Worm (Caenorhabditis elegans) whole organism, young adult: ENCODE measurements around the gene F08F8.6.

Experiments used
- attf-3 ChIP-seq: fragments of 200-800 bp; sonication (Bioruptor generic); conservative IDR thresholded peaks from 2 replicates; pipeline ENCODE4 v1.3.6; 2022; ENCODE audit warnings: missing genetic modification reagents, missing genetic modification characterization, missing compliant biosample characterization
- ceh-40 ChIP-seq: fragments of 200-800 bp; sonication (Bioruptor generic); IDR thresholded peaks from 2 replicates; pipeline ENCODE4 v1.3.6; 2022; ENCODE audit warnings: missing genetic modification characterization, missing compliant biosample characterization
- mes-4 ChIP-seq: sonication (generic microtip); optimal IDR thresholded peaks from 2 replicates; lab custom pipeline; 2016; ENCODE audit warnings: missing genotype, missing genetic modification characterization, missing compliant biosample characterization
- nhr-90 ChIP-seq: sonication (generic microtip); optimal IDR thresholded peaks from 2 replicates; lab custom pipeline; 2016; ENCODE audit warnings: missing genotype, mild to moderate bottlenecking, missing genetic modification characterization, missing compliant biosample characterization
- repo-1 ChIP-seq: sonication (generic microtip); optimal IDR thresholded peaks from 2 replicates; lab custom pipeline; 2017; ENCODE audit warnings: mild to moderate bottlenecking, missing genetic modification characterization, missing compliant biosample characterization
- snpc-4 ChIP-seq, 5 experiments: fragments of 150-350 bp in 1 of 5; sonication (generic microtip) in 4 of 5; optimal IDR thresholded peaks; 2 replicates each; lab custom pipeline; 2014 to 2018; ENCODE audit warnings: missing genetic modification characterization in 5 of 5, missing biosample characterization in 3 of 5, antibody characterized with exemption in 2 of 5, mild to moderate bottlenecking in 2 of 5, missing compliant biosample characterization in 2 of 5, missing genotype in 2 of 5, moderate library complexity in 2 of 5, missing genetic modification reagents in 1 of 5

ce11 chrIII:7336214-7336613 lies 7.3 kb upstream of the F08F8.6 start, which contains the start of gene gsp-2:
- TF ChIP-seq attf-3 (GFP tag; lab: Robert Waterston, UW), result peak; percentile 40; the same call in 1 of the 2 replicates
- TF ChIP-seq nhr-90 (tag; lab: Kevin White, UChicago), result peak; percentile 25
- TF ChIP-seq repo-1, result no peak
- TF ChIP-seq snpc-4 (GFP tag; optimal IDR thresholded peaks at IDR 0.05; lab: Kevin White, UChicago), result no peak
- peak in 3 of 4 experiments; percentile 10 to 45 (median 35) for TF ChIP-seq snpc-4 (tag; optimal IDR thresholded peaks at IDR 0.05; lab: Kevin White, UChicago)
- TF ChIP-seq mes-4 (tag; lab: Kevin White, UChicago), result no peak
- no peak for TF ChIP-seq ceh-40 (GFP tag; lab: Robert Waterston, UW)
